Worm (Caenorhabditis elegans): ENCODE data around the gene T01G1.2.
"Not testable (repeated sequence)": the region's sequence is repeated elsewhere in the genome, so short reads cannot be mapped to it uniquely, and the experiment has no call there.

T01G1.2 gene

DNA sequence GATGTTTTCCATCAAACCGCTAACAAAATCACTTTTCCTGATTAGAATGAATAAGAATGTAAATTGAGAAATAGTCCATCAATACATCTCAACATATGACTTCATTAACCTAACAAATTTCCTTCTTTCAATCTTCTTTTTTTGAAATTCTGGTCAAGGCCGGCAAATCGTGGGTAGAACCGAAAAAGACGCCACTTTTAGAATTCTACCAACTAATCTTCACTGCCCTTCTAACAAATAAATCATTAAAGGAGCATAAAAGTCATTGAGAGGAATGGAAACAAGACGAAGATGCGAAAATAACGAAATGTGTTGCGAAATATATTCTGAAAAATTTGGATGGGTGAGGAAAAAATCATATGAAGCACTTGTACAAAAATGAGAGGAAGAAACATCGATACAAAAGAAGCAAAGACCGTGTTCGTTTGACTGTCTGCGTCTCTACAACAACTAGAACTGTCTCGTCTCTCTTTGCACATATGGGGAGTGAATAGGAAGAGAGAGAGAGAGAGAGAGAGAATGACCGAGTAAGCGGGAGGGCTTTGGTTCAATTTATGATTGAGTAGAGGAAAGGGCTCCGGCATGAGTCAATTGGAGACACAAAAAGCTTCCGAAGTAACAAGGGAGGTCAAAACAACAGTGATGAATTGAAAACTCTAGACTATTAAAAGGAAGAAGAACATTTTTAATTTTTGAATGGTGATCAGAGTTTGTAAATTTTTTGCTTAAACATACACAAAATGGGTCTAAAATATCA lies 9.8 kb downstream of the T01G1.2 start:
- TF ChIP-seq klf-2 (GFP tag; conservative IDR thresholded peaks at IDR 0.05) (no peak), ref-1 (GFP tag; conservative IDR thresholded peaks at IDR 0.05) (no peak), ztf-29 (GFP tag; IDR thresholded peaks at IDR 0.05) (peak; percentile 57; the same call in 1 of the 2 replicates)

DNA sequence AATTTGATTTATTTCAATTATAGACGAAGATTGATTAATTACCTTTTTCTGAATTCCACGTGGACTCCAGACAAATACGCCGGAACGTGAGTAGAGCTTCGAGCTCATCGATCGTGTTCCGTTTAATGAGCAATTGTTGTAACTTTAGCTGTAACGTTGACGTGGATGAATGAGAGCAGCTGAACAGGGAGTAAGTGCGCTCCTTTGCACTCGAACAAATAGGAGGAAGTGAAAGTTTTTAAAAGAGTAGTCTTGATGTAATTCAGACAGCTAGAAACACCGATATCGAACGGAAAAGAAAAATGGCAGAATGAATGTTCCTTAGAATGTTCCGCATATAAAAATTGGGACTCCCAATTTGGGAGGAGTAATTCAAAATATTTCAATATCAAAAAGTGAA lies 17.4 kb downstream of the T01G1.2 start, which contains the start of gene sec-31:
TSS of gene sec-31 (minus strand) at position 148 of the 400 bp plus-strand sequence.
- TF ChIP-seq klf-2 (GFP tag; conservative IDR thresholded peaks at IDR 0.05) = no peak
- no peak for TF ChIP-seq ztf-29 (GFP tag; IDR thresholded peaks at IDR 0.05)
- no peak for TF ChIP-seq T22C8.4 (GFP tag; IDR thresholded peaks at IDR 0.05)

DNA sequence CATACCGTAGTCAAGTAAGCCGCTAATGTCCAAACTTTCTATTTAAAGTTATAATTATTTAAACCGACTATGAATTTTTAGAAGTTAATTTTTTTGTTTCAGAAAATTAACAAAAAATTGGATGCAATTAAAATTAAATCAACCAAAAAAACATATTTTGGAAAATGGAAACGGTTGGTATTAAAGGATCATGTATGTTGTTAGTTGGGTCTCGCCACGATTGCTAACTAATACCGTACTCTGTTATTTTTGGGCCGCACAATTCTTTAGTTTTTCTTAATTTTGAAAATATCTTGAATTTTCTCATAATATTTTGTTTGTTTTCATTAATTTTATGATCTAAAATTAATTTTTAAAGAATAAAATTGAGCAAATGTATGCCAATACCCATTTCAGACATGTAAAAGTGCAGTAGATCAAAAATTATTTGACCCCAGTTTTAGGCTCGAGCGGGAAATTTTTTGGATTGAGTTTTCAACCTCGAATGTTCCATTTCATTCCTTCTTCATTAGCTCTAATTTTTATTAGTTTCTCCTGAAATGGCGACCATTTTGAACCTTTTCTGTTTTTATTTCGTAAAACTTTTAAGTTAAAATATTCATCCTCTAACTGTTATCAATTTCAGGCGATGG lies 18.3 kb downstream of the T01G1.2 start, which contains the start of gene cbd-1:
TSS of gene cbd-1 (plus strand) at position 626 of the 632 bp plus-strand sequence.
- TF ChIP-seq med-1 (GFP tag; optimal IDR thresholded peaks at IDR 0.05; ENCODE audit: insufficient read depth) = no peak

DNA sequence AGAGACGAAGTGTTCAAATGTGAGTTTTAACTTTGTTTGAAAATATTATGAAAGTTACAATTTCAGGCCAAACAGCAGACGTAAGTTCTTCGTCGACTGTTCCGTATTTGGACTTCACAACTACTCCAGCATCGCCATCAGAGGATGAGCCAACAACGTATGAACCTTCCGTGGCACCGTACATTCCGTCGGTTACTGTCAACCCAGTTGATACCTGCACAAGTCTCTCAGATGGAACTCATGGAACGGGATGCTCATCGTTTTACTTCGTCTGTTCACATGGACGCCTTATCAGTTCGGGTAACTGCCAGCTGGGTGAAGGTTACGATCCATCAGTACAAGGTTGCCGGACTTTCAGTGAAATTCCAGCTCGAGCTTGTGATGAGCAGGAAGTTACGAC lies 21.5 kb downstream of the T01G1.2 start:
- TF ChIP-seq flt-1 (GFP tag; IDR thresholded peaks at IDR 0.05) (no peak), klf-2 (GFP tag; conservative IDR thresholded peaks at IDR 0.05) (no peak), ztf-29 (GFP tag; IDR thresholded peaks at IDR 0.05) (no peak), ref-1 (GFP tag; conservative IDR thresholded peaks at IDR 0.05) (no peak), cog-1 (tag; optimal IDR thresholded peaks at IDR 0.05) (no peak), ztf-23 (GFP tag; IDR thresholded peaks at IDR 0.05) (no peak), med-1 (GFP tag; optimal IDR thresholded peaks at IDR 0.05; ENCODE audit: insufficient read depth) (no peak), tab-1 (GFP tag; IDR thresholded peaks at IDR 0.05) (no peak), T22C8.4 (GFP tag; IDR thresholded peaks at IDR 0.05) (no peak)

DNA sequence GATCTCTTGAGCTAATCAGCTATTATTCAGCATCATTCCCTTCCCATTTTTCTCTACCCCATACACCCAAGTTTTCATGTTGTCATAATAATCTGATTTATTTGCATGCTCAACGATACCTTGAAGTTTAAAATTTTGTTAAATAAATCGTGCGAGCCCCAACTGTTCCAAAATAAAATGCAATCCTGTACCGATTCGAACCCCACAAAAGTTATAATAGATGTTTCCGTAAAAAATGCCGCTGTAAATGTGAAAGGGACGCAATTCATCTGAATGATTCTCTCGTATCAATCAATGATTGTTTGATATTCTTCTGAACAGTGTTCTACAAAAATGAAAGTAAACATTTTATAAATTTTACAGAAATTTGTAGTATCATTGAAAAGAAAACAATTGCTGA lies 23.2 kb downstream of the T01G1.2 start:
- TF ChIP-seq tab-1 (GFP tag; IDR thresholded peaks at IDR 0.05) (no peak), cog-1 (tag; optimal IDR thresholded peaks at IDR 0.05) (no peak), klf-2 (GFP tag; conservative IDR thresholded peaks at IDR 0.05) (no peak), ref-1 (GFP tag; conservative IDR thresholded peaks at IDR 0.05) (no peak), ztf-29 (GFP tag; IDR thresholded peaks at IDR 0.05) (no peak), med-1 (GFP tag; optimal IDR thresholded peaks at IDR 0.05; ENCODE audit: insufficient read depth) (no peak), ztf-23 (GFP tag; IDR thresholded peaks at IDR 0.05) (no peak), T22C8.4 (GFP tag; IDR thresholded peaks at IDR 0.05) (no peak)

- no peak for TF ChIP-seq klf-2 (GFP tag; conservative IDR thresholded peaks at IDR 0.05)
- no peak for TF ChIP-seq ref-1 (GFP tag; conservative IDR thresholded peaks at IDR 0.05)
- no peak for TF ChIP-seq tab-1 (GFP tag; IDR thresholded peaks at IDR 0.05)
- TF ChIP-seq med-1 (GFP tag; optimal IDR thresholded peaks at IDR 0.05; ENCODE audit: insufficient read depth) = no peak
- no peak for TF ChIP-seq flt-1 (GFP tag; IDR thresholded peaks at IDR 0.05)
- TF ChIP-seq ztf-23 (GFP tag; IDR thresholded peaks at IDR 0.05) = no peak
- TF ChIP-seq T22C8.4 (GFP tag; IDR thresholded peaks at IDR 0.05) = no peak
- no peak for TF ChIP-seq ztf-29 (GFP tag; IDR thresholded peaks at IDR 0.05)
- no peak for TF ChIP-seq cog-1 (tag; optimal IDR thresholded peaks at IDR 0.05)
Measured at ce11 chrIV:11379254-11379653, 25.0 kb downstream of the T01G1.2 start, which contains the start of gene fbxb-76. Gene fbxb-76 (minus strand): TSS chrIV:11379354.

DNA sequence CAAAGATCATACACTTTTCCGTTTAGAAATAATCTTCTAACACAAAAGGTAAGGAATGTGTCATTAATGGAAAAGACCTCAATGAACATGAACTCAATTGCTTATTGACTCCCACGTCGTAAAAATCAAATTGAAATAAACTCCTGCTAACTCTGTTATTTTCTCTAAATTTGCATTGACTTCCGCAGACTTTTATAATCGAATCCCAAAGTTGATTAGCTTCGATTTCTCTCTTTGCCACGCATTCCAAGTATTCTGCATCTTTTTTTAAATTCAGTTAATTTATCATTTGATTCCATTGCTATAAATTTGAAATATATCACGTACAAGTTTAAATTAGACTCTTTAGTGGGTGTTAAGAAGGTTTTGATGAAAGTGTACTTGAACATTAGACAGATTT lies 34.5 kb downstream of the T01G1.2 start:
- TF ChIP-seq ztf-23 (GFP tag; IDR thresholded peaks at IDR 0.05) (no peak), ref-1 (GFP tag; conservative IDR thresholded peaks at IDR 0.05) (no peak), ztf-29 (GFP tag; IDR thresholded peaks at IDR 0.05) (no peak), tab-1 (GFP tag; IDR thresholded peaks at IDR 0.05) (no peak), cog-1 (tag; optimal IDR thresholded peaks at IDR 0.05) (no peak), med-1 (GFP tag; optimal IDR thresholded peaks at IDR 0.05; ENCODE audit: insufficient read depth) (no peak), flt-1 (GFP tag; IDR thresholded peaks at IDR 0.05) (no peak)

ce11 chrIV:11394243-11394642 lies 40.0 kb downstream of the T01G1.2 start, which contains the start of gene tag-89:
Gene tag-89 (plus strand): TSS chrIV:11394543.
- TF ChIP-seq cog-1 (tag; optimal IDR thresholded peaks at IDR 0.05) (no peak), T22C8.4 (GFP tag; IDR thresholded peaks at IDR 0.05) (no peak), ref-1 (GFP tag; conservative IDR thresholded peaks at IDR 0.05) (no peak), tab-1 (GFP tag; IDR thresholded peaks at IDR 0.05) (no peak), klf-2 (GFP tag; conservative IDR thresholded peaks at IDR 0.05) (no peak), med-1 (GFP tag; optimal IDR thresholded peaks at IDR 0.05; ENCODE audit: insufficient read depth) (no peak), ztf-29 (GFP tag; IDR thresholded peaks at IDR 0.05) (no peak), ztf-23 (GFP tag; IDR thresholded peaks at IDR 0.05) (no peak)

DNA sequence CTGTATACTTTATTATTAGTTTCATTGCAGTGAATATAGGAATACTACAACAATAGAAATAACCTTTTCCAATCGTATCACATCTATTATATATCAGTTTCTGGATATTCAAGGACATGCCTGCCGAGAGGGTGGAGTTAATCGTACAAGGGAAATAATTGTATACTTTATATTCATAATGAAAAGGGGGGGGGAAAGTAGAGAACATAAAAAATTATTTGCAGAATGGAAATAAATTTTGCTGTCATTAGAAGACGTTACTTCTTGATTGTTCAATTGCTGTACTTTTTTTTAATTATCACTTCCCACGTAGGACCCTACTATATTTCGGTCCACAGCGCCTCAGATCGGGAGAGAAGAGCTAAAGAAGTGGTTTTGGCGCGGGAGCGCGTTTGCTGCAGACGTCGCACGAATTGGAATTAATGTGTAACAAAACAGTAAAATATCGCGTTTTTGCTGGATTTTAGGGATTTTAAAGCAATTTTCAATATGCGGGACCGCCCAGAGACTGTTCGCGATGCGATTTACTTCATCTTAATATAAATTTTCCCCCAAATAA lies 44.1 kb downstream of the T01G1.2 start, which contains the start of gene dsl-6:
TSS of gene dsl-6 (minus strand) at position 51 of the 559 bp plus-strand sequence.
- TF ChIP-seq ztf-29 (GFP tag; IDR thresholded peaks at IDR 0.05); T22C8.4 (GFP tag; IDR thresholded peaks at IDR 0.05); klf-2 (GFP tag; conservative IDR thresholded peaks at IDR 0.05): not testable (repeated sequence)

- no peak for TF ChIP-seq flt-1 (GFP tag; IDR thresholded peaks at IDR 0.05)
- TF ChIP-seq cog-1 (tag; optimal IDR thresholded peaks at IDR 0.05) = no peak
- no peak for TF ChIP-seq T22C8.4 (GFP tag; IDR thresholded peaks at IDR 0.05)
- TF ChIP-seq ref-1 (GFP tag; conservative IDR thresholded peaks at IDR 0.05) = no peak
- no peak for TF ChIP-seq ztf-23 (GFP tag; IDR thresholded peaks at IDR 0.05)
- TF ChIP-seq med-1 (GFP tag; optimal IDR thresholded peaks at IDR 0.05; ENCODE audit: insufficient read depth) = no peak
- no peak for TF ChIP-seq ztf-29 (GFP tag; IDR thresholded peaks at IDR 0.05)
- no peak for TF ChIP-seq tab-1 (GFP tag; IDR thresholded peaks at IDR 0.05)
- TF ChIP-seq klf-2 (GFP tag; conservative IDR thresholded peaks at IDR 0.05) = no peak
Measured at ce11 chrIV:11401482-11401881, 47.3 kb downstream of the T01G1.2 start.

Data from whole organism, midembryonic.